Worm (Caenorhabditis elegans) whole organism, L1 larva: ENCODE data around the gene cyp-32A1.

Experiments used
- C04F5.9 ChIP-seq: sonication (generic microtip); optimal IDR thresholded peaks from 2 replicates; lab custom pipeline; 2016; ENCODE audit warnings: missing genetic modification characterization, missing compliant biosample characterization
- C16A3.4 ChIP-seq: fragments of 150-350 bp; optimal IDR thresholded peaks from 2 replicates; lab custom pipeline; 2014; ENCODE audit warnings: missing biosample characterization, missing genetic modification characterization
- C34B4.2 ChIP-seq: sonication (generic microtip); optimal IDR thresholded peaks from 2 replicates; lab custom pipeline; 2017; ENCODE audit warnings: mild to moderate bottlenecking, missing genetic modification characterization, missing compliant biosample characterization
- F16B12.6 ChIP-seq: fragments of 150-350 bp; optimal IDR thresholded peaks from 2 replicates; lab custom pipeline; 2014; ENCODE audit warnings: missing biosample characterization, missing genetic modification characterization
- Y116A8C.19 ChIP-seq: sonication (generic microtip); optimal IDR thresholded peaks from 2 replicates; lab custom pipeline; 2016; ENCODE audit warnings: missing compliant biosample characterization, missing genetic modification characterization, borderline replicate concordance
- alr-1 ChIP-seq: fragments of 200-800 bp; sonication (Bioruptor generic); optimal IDR thresholded peaks from 2 replicates; lab custom pipeline; 2018; ENCODE audit warnings: borderline replicate concordance, mild to moderate bottlenecking, missing genetic modification characterization, missing compliant biosample characterization
- ceh-8 ChIP-seq: fragments of 200-800 bp; sonication (Bioruptor generic); optimal IDR thresholded peaks from 2 replicates; lab custom pipeline; 2018; ENCODE audit warnings: mild to moderate bottlenecking, missing genetic modification characterization, moderate library complexity, missing compliant biosample characterization
- ceh-90 ChIP-seq: sonication (generic microtip); optimal IDR thresholded peaks from 2 replicates; lab custom pipeline; 2016; ENCODE audit warnings: missing genetic modification characterization, missing compliant biosample characterization
- ces-1 ChIP-seq: fragments of 150-350 bp; optimal IDR thresholded peaks from 2 replicates; lab custom pipeline; 2014; ENCODE audit warnings: missing biosample characterization, missing genetic modification reagents, missing genetic modification characterization
- dpl-1 ChIP-seq, 3 experiments: fragments of 150-350 bp in 2 of 3; sonication (generic microtip) in 1 of 3; optimal IDR thresholded peaks; 2 replicates each; lab custom pipeline; 2014 to 2017; ENCODE audit warnings: missing biosample characterization in 3 of 3, missing genetic modification characterization in 3 of 3, missing genetic modification reagents in 3 of 3
- efl-3 ChIP-seq: fragments of 200-800 bp; sonication (Bioruptor generic); optimal IDR thresholded peaks from 2 replicates; lab custom pipeline; 2018; ENCODE audit warnings: mild to moderate bottlenecking, missing genetic modification characterization, missing compliant biosample characterization
- egl-27 ChIP-seq, 2 experiments: fragments of 150-350 bp in 1 of 2; sonication (generic microtip); optimal IDR thresholded peaks; 3 replicates each; lab custom pipeline; 2017 to 2018; ENCODE audit warnings: missing biosample characterization in 2 of 2, missing genetic modification characterization in 2 of 2, missing genetic modification reagents in 2 of 2
- elt-3 ChIP-seq, 6 experiments: fragments of 150-350 bp in 1 of 6; sonication (generic microtip); optimal IDR thresholded peaks; 2 replicates each; lab custom pipeline; 2017 to 2018; ENCODE audit warnings: missing biosample characterization in 6 of 6, missing genetic modification characterization in 6 of 6, inconsistent platforms in 1 of 6
- fkh-10 ChIP-seq: sonication (generic microtip); optimal IDR thresholded peaks from 2 replicates; lab custom pipeline; 2017; ENCODE audit warnings: missing biosample characterization, missing genetic modification reagents, missing genetic modification characterization
- fkh-8 ChIP-seq: sonication (generic microtip); optimal IDR thresholded peaks from 2 replicates; lab custom pipeline; 2016; ENCODE audit warnings: mild to moderate bottlenecking, missing genetic modification characterization, missing compliant biosample characterization
- grh-1 ChIP-seq: fragments of 200-800 bp; sonication (Bioruptor generic); IDR thresholded peaks from 2 replicates; pipeline ENCODE4 v1.3.6; 2022; ENCODE audit warnings: missing genetic modification reagents, missing genetic modification characterization, missing compliant biosample characterization
- hlh-4 ChIP-seq: sonication (generic microtip); optimal IDR thresholded peaks from 2 replicates; lab custom pipeline; 2016; ENCODE audit warnings: mild to moderate bottlenecking, missing genetic modification characterization, missing compliant biosample characterization
- hpl-2 ChIP-seq: fragments of 150-350 bp; optimal IDR thresholded peaks from 2 replicates; lab custom pipeline; 2014; ENCODE audit warnings: missing biosample characterization, missing genetic modification reagents, missing genetic modification characterization
- irx-1 ChIP-seq: sonication (generic microtip); optimal IDR thresholded peaks from 2 replicates; lab custom pipeline; 2016; ENCODE audit warnings: missing genetic modification characterization, missing compliant biosample characterization
- lin-13 ChIP-seq: fragments of 150-350 bp; optimal IDR thresholded peaks from 2 replicates; lab custom pipeline; 2014; ENCODE audit warnings: missing biosample characterization, missing genetic modification reagents, missing genetic modification characterization
- lin-35 ChIP-seq, 2 experiments: fragments of 150-350 bp; optimal IDR thresholded peaks; 2 replicates each; lab custom pipeline; 2014; ENCODE audit warnings: missing biosample characterization in 2 of 2, missing genetic modification characterization in 2 of 2, missing genetic modification reagents in 2 of 2
- lin-39 ChIP-seq: fragments of 150-350 bp; optimal IDR thresholded peaks from 2 replicates; lab custom pipeline; 2014; ENCODE audit warnings: missing biosample characterization, missing genetic modification reagents, missing genetic modification characterization
- lir-3 ChIP-seq: sonication (generic microtip); optimal IDR thresholded peaks from 2 replicates; lab custom pipeline; 2016; ENCODE audit warnings: mild to moderate bottlenecking, missing genetic modification characterization, moderate library complexity, missing compliant biosample characterization; ENCODE audit not compliant: poor library complexity
- lsy-2 ChIP-seq, 2 experiments: fragments of 150-350 bp; optimal IDR thresholded peaks; 2 replicates each; lab custom pipeline; 2014; ENCODE audit warnings: missing biosample characterization in 2 of 2, missing genetic modification characterization in 2 of 2
- mab-9 ChIP-seq: fragments of 200-800 bp; sonication (Bioruptor generic); IDR thresholded peaks from 2 replicates; pipeline ENCODE4 v1.3.6; 2022; ENCODE audit warnings: missing genetic modification reagents, missing genetic modification characterization, missing compliant biosample characterization
- mdl-1 ChIP-seq, 2 experiments: fragments of 150-350 bp; optimal IDR thresholded peaks; 2 replicates each; lab custom pipeline; 2014 to 2017; ENCODE audit warnings: missing biosample characterization in 2 of 2, missing genetic modification characterization in 2 of 2, inconsistent platforms in 1 of 2
- mep-1 ChIP-seq: fragments of 150-350 bp; optimal IDR thresholded peaks from 2 replicates; lab custom pipeline; 2014; ENCODE audit warnings: missing biosample characterization, missing genetic modification characterization
- nhr-12 ChIP-seq: sonication (generic microtip); optimal IDR thresholded peaks from 2 replicates; lab custom pipeline; 2017; ENCODE audit warnings: missing biosample characterization, missing genetic modification characterization
- nhr-19 ChIP-seq: fragments of 200-800 bp; sonication (Bioruptor generic); conservative IDR thresholded peaks from 2 replicates; pipeline ENCODE4 v1.3.6; 2022; ENCODE audit warnings: missing genetic modification characterization, missing compliant biosample characterization
- nhr-20 ChIP-seq: sonication (generic microtip); optimal IDR thresholded peaks from 2 replicates; lab custom pipeline; 2016; ENCODE audit warnings: mild to moderate bottlenecking, missing genetic modification characterization, missing compliant biosample characterization
- nhr-28 ChIP-seq: fragments of 150-350 bp; optimal IDR thresholded peaks from 2 replicates; lab custom pipeline; 2014; ENCODE audit warnings: missing biosample characterization, missing genetic modification characterization
- nhr-85 ChIP-seq: sonication (generic microtip); peaks from one replicate; lab custom pipeline; 2016; ENCODE audit warnings: missing genetic modification characterization, inconsistent platforms, missing compliant biosample characterization
- nhr-90 ChIP-seq: sonication (generic microtip); optimal IDR thresholded peaks from 2 replicates; lab custom pipeline; 2016; ENCODE audit warnings: mild to moderate bottlenecking, missing genetic modification characterization, missing compliant biosample characterization; ENCODE audit not compliant: poor library complexity
- pag-3 ChIP-seq: sonication (generic microtip); optimal IDR thresholded peaks from 2 replicates; lab custom pipeline; 2017; ENCODE audit warnings: missing genetic modification characterization, mild to moderate bottlenecking, missing compliant biosample characterization, antibody characterized with exemption, borderline replicate concordance; ENCODE audit not compliant: insufficient read depth
- skn-1 ChIP-seq: fragments of 150-350 bp; optimal IDR thresholded peaks from 2 replicates; lab custom pipeline; 2014; ENCODE audit warnings: missing biosample characterization, missing genetic modification characterization
- snpc-4 ChIP-seq: fragments of 150-350 bp; optimal IDR thresholded peaks from 2 replicates; lab custom pipeline; 2014; ENCODE audit warnings: missing biosample characterization, missing genetic modification characterization
- sox-4 ChIP-seq: sonication (generic microtip); optimal IDR thresholded peaks from 2 replicates; lab custom pipeline; 2016; ENCODE audit warnings: missing genetic modification characterization, missing compliant biosample characterization
- sup-37 ChIP-seq: fragments of 200-800 bp; sonication (Bioruptor generic); optimal IDR thresholded peaks from 2 replicates; lab custom pipeline; 2018; ENCODE audit warnings: mild to moderate bottlenecking, missing genetic modification characterization, missing compliant biosample characterization
- swsn-7 ChIP-seq: sonication (generic microtip); optimal IDR thresholded peaks from 2 replicates; lab custom pipeline; 2016; ENCODE audit warnings: missing genetic modification characterization, missing compliant biosample characterization
- tbx-2 ChIP-seq: sonication (generic microtip); optimal IDR thresholded peaks from 2 replicates; lab custom pipeline; 2016; ENCODE audit warnings: missing genetic modification characterization, missing compliant biosample characterization
- unc-130 ChIP-seq: fragments of 150-350 bp; optimal IDR thresholded peaks from 2 replicates; lab custom pipeline; 2017; ENCODE audit warnings: missing biosample characterization, missing genetic modification characterization, inconsistent platforms
- unc-30 ChIP-seq: sonication (generic microtip); optimal IDR thresholded peaks from 2 replicates; lab custom pipeline; 2017; ENCODE audit warnings: missing biosample characterization, missing genetic modification characterization
- unc-86 ChIP-seq: sonication (generic microtip); optimal IDR thresholded peaks from 2 replicates; lab custom pipeline; 2016; ENCODE audit warnings: missing genetic modification characterization, missing compliant biosample characterization
- zip-4 ChIP-seq: fragments of 200-800 bp; sonication (Bioruptor generic); optimal IDR thresholded peaks from 2 replicates; lab custom pipeline; 2018; ENCODE audit warnings: mild to moderate bottlenecking, missing genetic modification characterization, moderate library complexity, missing compliant biosample characterization
- ztf-11 ChIP-seq, 2 experiments: sonication (generic microtip); optimal IDR thresholded peaks; 2 replicates each; lab custom pipeline; 2016 to 2017; ENCODE audit warnings: missing genetic modification characterization in 2 of 2, missing biosample characterization in 1 of 2, missing compliant biosample characterization in 1 of 2
- ztf-4 ChIP-seq: fragments of 150-350 bp; optimal IDR thresholded peaks from 2 replicates; lab custom pipeline; 2014; ENCODE audit warnings: missing biosample characterization, missing genetic modification characterization

cyp-32A1 gene

ce11 chrV:7734909-7735308 is 46.7 kb upstream of the cyp-32A1 start, which contains the start of gene clic-1 (continued):
- TF ChIP-seq snpc-4 (tag; lab: Kevin White, UChicago) (peak; percentile 38), ceh-8 (GFP tag; lab: Kevin White, UChicago) (no peak), elt-3 (tag; optimal IDR thresholded peaks at IDR 0.05; lab: Kevin White, UChicago) (peak in 2 of 6 experiments; percentile 15 to 59), unc-86 (peak; percentile 58), egl-27 (tag; optimal IDR thresholded peaks at IDR 0.05; lab: Kevin White, UChicago) (no peak), irx-1 (tag; lab: Kevin White, UChicago) (peak; percentile 26), C04F5.9 (tag; lab: Kevin White, UChicago) (no peak), mdl-1 (tag; optimal IDR thresholded peaks at IDR 0.05; lab: Kevin White, UChicago) (peak in 1 of 2 experiments; percentile 67), sox-4 (no peak), zip-4 (GFP tag; lab: Kevin White, UChicago) (peak; percentile 65), ceh-90 (tag; lab: Kevin White, UChicago) (no peak), lin-13 (GFP tag; lab: Kevin White, UChicago) (peak; percentile 9), nhr-20 (tag; lab: Kevin White, UChicago) (peak; percentile 57), efl-3 (GFP tag; lab: Kevin White, UChicago) (no peak), nhr-12 (no peak), mab-9 (no peak), lsy-2 (tag; optimal IDR thresholded peaks at IDR 0.05; lab: Kevin White, UChicago) (peak; percentile 53 to 85), fkh-8 (tag; lab: Kevin White, UChicago) (peak; percentile 52), alr-1 (tag; lab: Kevin White, UChicago) (no peak), ces-1 (no peak), lir-3 (tag; lab: Kevin White, UChicago) (peak; percentile 18), nhr-90 (no peak), C16A3.4 (tag; lab: Kevin White, UChicago) (peak; percentile 64), mep-1 (tag; lab: Kevin White, UChicago) (no peak), swsn-7 (tag; lab: Kevin White, UChicago) (peak; percentile 62), hlh-4 (tag; lab: Kevin White, UChicago) (no peak), nhr-19 (GFP tag; lab: Robert Waterston, UW) (peak; percentile 42), ztf-4 (no peak), grh-1 (GFP tag; lab: Robert Waterston, UW) (no peak), unc-30 (tag; lab: Kevin White, UChicago) (no peak), lin-35 (GFP tag; optimal IDR thresholded peaks at IDR 0.05; lab: Kevin White, UChicago) (peak; percentile 96 to 98), ztf-11 (tag; optimal IDR thresholded peaks at IDR 0.05; lab: Kevin White, UChicago) (no peak), dpl-1 (GFP tag; optimal IDR thresholded peaks at IDR 0.05; lab: Kevin White, UChicago) (peak; percentile 92 to 95 (median 93)), C34B4.2 (no peak), fkh-10 (peak; percentile 3), sup-37 (GFP tag; lab: Kevin White, UChicago) (no peak), tbx-2 (tag; lab: Kevin White, UChicago) (peak; percentile 65), pag-3 (no peak), Y116A8C.19 (tag; lab: Kevin White, UChicago) (no peak), F16B12.6 (tag; lab: Kevin White, UChicago) (peak; percentile 5), nhr-28 (no peak), unc-130 (peak; percentile 13), skn-1 (tag; lab: Kevin White, UChicago) (peak; percentile 91), nhr-85 (tag; lab: Kevin White, UChicago) (peak; percentile 80), hpl-2 (GFP tag; lab: Kevin White, UChicago) (no peak), lin-39 (tag; lab: Kevin White, UChicago) (no peak)
